Worm (Caenorhabditis elegans) whole organism, mixed stage, embryonic: ENCODE measurements around the gene str-82.

Experiments used
- blmp-1 ChIP-seq: fragments of 150-350 bp; optimal IDR thresholded peaks from 2 replicates; lab custom pipeline; 2014; ENCODE audit warnings: missing biosample characterization, missing genetic modification characterization
- ceh-43 ChIP-seq: fragments of 200-800 bp; sonication (Bioruptor generic); optimal IDR thresholded peaks from 2 replicates; lab custom pipeline; 2018; ENCODE audit warnings: mild to moderate bottlenecking, missing genetic modification characterization, moderate library complexity, missing compliant biosample characterization
- ceh-83 ChIP-seq: fragments of 200-800 bp; sonication (Bioruptor generic); optimal IDR thresholded peaks from 2 replicates; lab custom pipeline; 2018; ENCODE audit warnings: mild to moderate bottlenecking, missing genetic modification characterization, missing compliant biosample characterization
- elt-3 ChIP-seq: fragments of 150-350 bp; optimal IDR thresholded peaks from 2 replicates; lab custom pipeline; 2014; ENCODE audit warnings: missing biosample characterization, missing genetic modification characterization
- flh-1 ChIP-seq: fragments of 200-800 bp; sonication (Bioruptor generic); optimal IDR thresholded peaks from 2 replicates; lab custom pipeline; 2018; ENCODE audit warnings: mild to moderate bottlenecking, missing genetic modification characterization, moderate library complexity, missing compliant biosample characterization
- hlh-1 ChIP-seq: fragments of 150-350 bp; optimal IDR thresholded peaks from 2 replicates; lab custom pipeline; 2014; ENCODE audit warnings: missing biosample characterization, missing genetic modification reagents, missing genetic modification characterization
- mep-1 ChIP-seq: fragments of 150-350 bp; optimal IDR thresholded peaks from 2 replicates; lab custom pipeline; 2017; ENCODE audit warnings: missing biosample characterization, missing genetic modification reagents, missing genetic modification characterization, inconsistent platforms
- nhr-12 ChIP-seq: fragments of 150-350 bp; optimal IDR thresholded peaks from 2 replicates; lab custom pipeline; 2014; ENCODE audit warnings: missing biosample characterization, missing genetic modification characterization
- nhr-28 ChIP-seq: fragments of 150-350 bp; optimal IDR thresholded peaks from 2 replicates; lab custom pipeline; 2014; ENCODE audit warnings: missing biosample characterization, missing genetic modification characterization
- pha-4 ChIP-seq: fragments of 150-350 bp; optimal IDR thresholded peaks from 2 replicates; lab custom pipeline; 2018; ENCODE audit warnings: missing biosample characterization, missing genetic modification reagents, missing genetic modification characterization
- snpc-4 ChIP-seq: fragments of 150-350 bp; optimal IDR thresholded peaks from 2 replicates; lab custom pipeline; 2014; ENCODE audit warnings: missing biosample characterization, missing genetic modification characterization
- unc-62 ChIP-seq: fragments of 150-350 bp; optimal IDR thresholded peaks from 2 replicates; lab custom pipeline; 2014; ENCODE audit warnings: missing biosample characterization, missing genetic modification reagents, missing genetic modification characterization

DNA sequence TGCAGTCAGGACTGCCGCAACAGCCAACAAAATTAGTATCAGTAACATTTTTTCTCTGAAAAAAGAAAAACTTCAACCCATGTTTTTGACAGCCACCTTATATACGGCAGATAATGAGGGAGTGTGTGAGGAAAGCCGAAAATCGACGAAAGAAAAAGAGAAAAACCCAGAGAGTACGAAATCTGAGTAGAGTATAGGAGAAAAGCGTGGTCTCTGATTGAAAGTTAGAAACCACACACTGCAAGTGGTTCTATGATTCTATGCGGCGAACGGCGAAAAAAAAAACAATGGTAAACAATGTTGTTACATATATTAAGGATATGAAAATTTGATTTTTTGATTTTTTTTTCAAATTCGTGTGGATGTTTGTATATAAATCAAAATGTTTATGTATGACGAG is 6.7 kb upstream of the str-82 start, which contains the start of gene cyp-34A8:
- TF ChIP-seq hlh-1, result no peak
- no peak for TF ChIP-seq blmp-1
- TF ChIP-seq ceh-83 (GFP tag; lab: Kevin White, UChicago), result no peak
- no peak for TF ChIP-seq mep-1 (tag; lab: Kevin White, UChicago)
- TF ChIP-seq pha-4 (tag; lab: Kevin White, UChicago), result no peak
- no peak for TF ChIP-seq flh-1 (GFP tag; lab: Kevin White, UChicago)
- no peak for TF ChIP-seq nhr-28 (tag; lab: Kevin White, UChicago)
- no peak for TF ChIP-seq elt-3 (tag; lab: Kevin White, UChicago)
- TF ChIP-seq snpc-4 (tag; lab: Kevin White, UChicago), result no peak
- TF ChIP-seq unc-62 (GFP tag; lab: Kevin White, UChicago), result no peak
- no peak for TF ChIP-seq nhr-12 (tag; lab: Kevin White, UChicago)
- no peak for TF ChIP-seq ceh-43 (GFP tag; lab: Kevin White, UChicago)
